Fruit fly (Drosophila melanogaster): Measurements from ENCODE around the gene SPARC.

DNA sequence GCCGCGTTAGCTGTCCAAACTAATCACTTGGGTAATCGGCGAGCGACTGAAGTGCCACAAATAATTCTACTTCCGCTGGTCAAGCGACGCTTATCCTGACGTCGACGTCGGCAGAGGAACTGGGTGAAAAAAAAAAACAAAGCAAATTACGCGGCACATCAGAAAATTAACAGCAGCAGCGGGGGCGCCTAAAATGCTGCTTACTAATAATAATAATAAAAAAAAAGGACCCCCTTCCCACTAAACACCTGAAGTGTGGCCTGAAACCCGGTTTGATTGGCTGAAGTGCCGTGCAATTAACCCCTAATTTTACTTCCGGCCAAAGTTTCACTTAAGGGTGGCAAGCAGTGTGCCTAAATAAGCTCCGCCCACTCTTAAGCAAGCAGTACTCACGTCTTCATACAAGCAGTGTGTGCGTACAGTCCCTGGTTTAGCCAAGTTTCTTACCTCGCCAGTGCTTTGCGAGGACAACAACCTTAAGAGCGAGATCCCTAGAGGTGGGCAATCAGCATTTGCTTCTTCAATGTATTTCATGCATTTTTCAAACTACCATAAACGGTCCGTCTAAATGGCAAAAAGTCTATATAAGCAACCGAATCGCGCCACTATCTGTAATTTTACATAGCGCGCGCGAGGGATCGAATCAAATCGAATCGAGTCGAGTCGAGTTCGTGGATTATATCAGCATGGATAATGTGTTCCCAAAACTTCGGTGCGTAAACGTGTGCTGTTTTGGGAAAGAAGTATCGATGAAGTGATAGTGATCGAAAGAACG is 9.5 kb upstream of the SPARC start, which contains the start of the genes ro and T48:
- TF ChIP-seq Sin3A (optimal IDR thresholded peaks at IDR 0.05) = no peak
- TF ChIP-seq psq (optimal IDR thresholded peaks at IDR 0.05) = no peak
